Fruit fly (Drosophila melanogaster) whole organism, embryonic: ENCODE data around the gene CG7611.

Source experiments
- Bgb ChIP-seq: fragments of 200-800 bp; sonication (Bioruptor generic); IDR thresholded peaks from 2 replicates; pipeline ENCODE4 v1.3.6; 2022; ENCODE audit warnings: missing biosample characterization, missing genetic modification characterization; ENCODE audit not compliant: partially characterized antibody
- CG12942 ChIP-seq: fragments of 200-800 bp; sonication (Bioruptor generic); optimal IDR thresholded peaks from 3 replicates; lab custom pipeline; 2016; ENCODE audit warnings: missing biosample characterization, missing genetic modification characterization
- CG13624 ChIP-seq: fragments of 200-800 bp; sonication (Bioruptor generic); optimal IDR thresholded peaks from 2 replicates; lab custom pipeline; 2016; ENCODE audit warnings: missing biosample characterization, missing genetic modification characterization
- CG1603 ChIP-seq: fragments of 200-800 bp; sonication (Bioruptor generic); optimal IDR thresholded peaks from 2 replicates; lab custom pipeline; 2019; ENCODE audit warnings: missing biosample characterization, mild to moderate bottlenecking, missing genetic modification characterization, moderate library complexity
- CG1647 ChIP-seq: fragments of 200-800 bp; sonication (Bioruptor generic); optimal IDR thresholded peaks from 3 replicates; lab custom pipeline; 2016; ENCODE audit warnings: missing biosample characterization, missing genetic modification characterization
- CG17359 ChIP-seq: fragments of 200-800 bp; sonication (Bioruptor generic); optimal IDR thresholded peaks from 3 replicates; lab custom pipeline; 2018; ENCODE audit warnings: missing biosample characterization, mild to moderate bottlenecking, missing genetic modification characterization, moderate library complexity
- CG17361 ChIP-seq: fragments of 200-800 bp; sonication (Bioruptor generic); IDR thresholded peaks from 3 replicates; pipeline ENCODE4 v1.3.6; 2022; ENCODE audit warnings: missing biosample characterization, missing genetic modification characterization
- CG17802 ChIP-seq: fragments of 200-800 bp; sonication (Bioruptor generic); optimal IDR thresholded peaks from 2 replicates; lab custom pipeline; 2018; ENCODE audit warnings: missing biosample characterization, mild to moderate bottlenecking, missing genetic modification characterization, moderate library complexity
- CG17912 ChIP-seq: fragments of 200-800 bp; sonication (Bioruptor generic); optimal IDR thresholded peaks from 2 replicates; lab custom pipeline; 2018; ENCODE audit warnings: missing biosample characterization, mild to moderate bottlenecking, missing genetic modification characterization
- CG2678 ChIP-seq: fragments of 200-800 bp; sonication (Bioruptor generic); optimal IDR thresholded peaks from 3 replicates; lab custom pipeline; 2019; ENCODE audit warnings: missing biosample characterization, mild to moderate bottlenecking, missing genetic modification characterization, moderate library complexity
- CG3163 ChIP-seq: fragments of 200-800 bp; sonication (Bioruptor generic); optimal IDR thresholded peaks from 3 replicates; lab custom pipeline; 2016; ENCODE audit warnings: missing biosample characterization, missing genetic modification characterization
- CG32532 ChIP-seq: fragments of 200-800 bp; sonication (Bioruptor generic); IDR thresholded peaks from 2 replicates; pipeline ENCODE4 v1.3.6; 2022; ENCODE audit warnings: missing biosample characterization, missing genetic modification characterization
- CG4854 ChIP-seq: fragments of 200-800 bp; sonication (Bioruptor generic); optimal IDR thresholded peaks from 2 replicates; lab custom pipeline; 2016; ENCODE audit warnings: missing biosample characterization, missing genetic modification characterization, inconsistent platforms
- CG6654 ChIP-seq: fragments of 200-800 bp; sonication (Bioruptor generic); optimal IDR thresholded peaks from 2 replicates; lab custom pipeline; 2017; ENCODE audit warnings: missing biosample characterization, mild to moderate bottlenecking, missing genetic modification characterization
- CG6765 ChIP-seq: fragments of 200-800 bp; sonication (Bioruptor generic); optimal IDR thresholded peaks from 3 replicates; lab custom pipeline; 2017; ENCODE audit warnings: missing biosample characterization, mild to moderate bottlenecking, missing genetic modification characterization
- CG7271 ChIP-seq: fragments of 200-800 bp; sonication (Bioruptor generic); optimal IDR thresholded peaks from 2 replicates; lab custom pipeline; 2018; ENCODE audit warnings: missing biosample characterization, mild to moderate bottlenecking, missing genetic modification characterization, moderate library complexity
- Dref ChIP-seq: fragments of 200-800 bp; sonication (Bioruptor generic); IDR thresholded peaks from 2 replicates; pipeline ENCODE4 v1.3.6; 2022; ENCODE audit warnings: missing biosample characterization, missing genetic modification characterization
- E2f2 ChIP-seq: fragments of 200-800 bp; sonication (Bioruptor generic); IDR thresholded peaks from 2 replicates; pipeline ENCODE4 v1.3.6; 2022; ENCODE audit warnings: missing biosample characterization, missing genetic modification characterization
- ERR ChIP-seq: fragments of 200-800 bp; sonication (Bioruptor generic); optimal IDR thresholded peaks from 2 replicates; lab custom pipeline; 2016; ENCODE audit warnings: missing biosample characterization, missing genetic modification characterization
- Fer3 ChIP-seq: fragments of 200-800 bp; sonication (Bioruptor generic); optimal IDR thresholded peaks from 2 replicates; lab custom pipeline; 2018; ENCODE audit warnings: missing biosample characterization, mild to moderate bottlenecking, missing genetic modification characterization, moderate library complexity
- HLH4C ChIP-seq: fragments of 200-800 bp; sonication (Bioruptor generic); IDR thresholded peaks from 3 replicates; pipeline ENCODE4 v1.3.6; 2022; ENCODE audit warnings: missing biosample characterization, missing genetic modification characterization; ENCODE audit not compliant: partially characterized antibody
- NfI ChIP-seq: fragments of 200-800 bp; sonication (Bioruptor generic); optimal IDR thresholded peaks from 3 replicates; lab custom pipeline; 2018; ENCODE audit warnings: missing biosample characterization, mild to moderate bottlenecking, missing genetic modification characterization, moderate library complexity
- Ravus ChIP-seq: fragments of 200-800 bp; sonication (Bioruptor generic); IDR thresholded peaks from 2 replicates; pipeline ENCODE4 v1.3.6; 2022; ENCODE audit warnings: missing biosample characterization, missing genetic modification characterization
- Rfx ChIP-seq: fragments of 200-800 bp; sonication (Bioruptor generic); IDR thresholded peaks from 2 replicates; pipeline ENCODE4 v1.3.6; 2022; ENCODE audit warnings: missing biosample characterization, missing genetic modification characterization
- Spps ChIP-seq: fragments of 200-800 bp; sonication (Bioruptor generic); optimal IDR thresholded peaks from 2 replicates; lab custom pipeline; 2018; ENCODE audit warnings: missing biosample characterization, mild to moderate bottlenecking, missing genetic modification characterization
- Sry-β ChIP-seq: fragments of 200-800 bp; sonication (Bioruptor generic); optimal IDR thresholded peaks from 2 replicates; lab custom pipeline; 2018; ENCODE audit warnings: missing biosample characterization, mild to moderate bottlenecking, missing genetic modification characterization, moderate library complexity
- Taf1 ChIP-seq: fragments of 200-800 bp; sonication (Bioruptor generic); IDR thresholded peaks from 2 replicates; pipeline ENCODE4 v1.3.6; 2022; ENCODE audit warnings: missing biosample characterization, missing genetic modification characterization
- Tbp ChIP-seq: fragments of >200 bp; optimal IDR thresholded peaks from 2 replicates; lab custom pipeline; 2018; ENCODE audit warnings: missing biosample characterization, missing genetic modification characterization
- Xrp1 ChIP-seq: fragments of 200-800 bp; sonication (Bioruptor generic); IDR thresholded peaks from 2 replicates; pipeline ENCODE4 v1.3.6; 2022; ENCODE audit warnings: missing biosample characterization, missing genetic modification characterization
- chn ChIP-seq: fragments of 200-800 bp; sonication (Bioruptor generic); optimal IDR thresholded peaks from 2 replicates; lab custom pipeline; 2016; ENCODE audit warnings: missing biosample characterization, missing genetic modification characterization
- crp ChIP-seq, 2 experiments: fragments of 200-800 bp; sonication (Bioruptor generic); optimal IDR thresholded peaks; 2 replicates in 1 of 2; 3 replicates in 1 of 2; lab custom pipeline; 2017; ENCODE audit warnings: missing biosample characterization in 2 of 2, missing genetic modification characterization in 2 of 2, mild to moderate bottlenecking in 1 of 2, moderate library complexity in 1 of 2
- fd64A ChIP-seq: fragments of 200-800 bp; sonication (Bioruptor generic); optimal IDR thresholded peaks from 3 replicates; lab custom pipeline; 2018; ENCODE audit warnings: missing biosample characterization, mild to moderate bottlenecking, missing genetic modification characterization
- fd96Cb ChIP-seq: fragments of 200-800 bp; sonication (Bioruptor generic); optimal IDR thresholded peaks from 2 replicates; lab custom pipeline; 2018; ENCODE audit warnings: missing biosample characterization, mild to moderate bottlenecking, missing genetic modification characterization, moderate library complexity
- fu2 ChIP-seq: fragments of 200-800 bp; sonication (Bioruptor generic); optimal IDR thresholded peaks from 2 replicates; lab custom pipeline; 2016; ENCODE audit warnings: missing biosample characterization, missing genetic modification characterization
- gcm ChIP-seq: fragments of 200-800 bp; sonication (Bioruptor generic); optimal IDR thresholded peaks from 2 replicates; lab custom pipeline; 2019; ENCODE audit warnings: missing biosample characterization, mild to moderate bottlenecking, missing genetic modification characterization, moderate library complexity
- gem ChIP-seq: fragments of 200-800 bp; sonication (Bioruptor generic); optimal IDR thresholded peaks from 2 replicates; lab custom pipeline; 2019; ENCODE audit warnings: missing biosample characterization, mild to moderate bottlenecking, missing genetic modification characterization, moderate library complexity
- gt ChIP-seq: fragments of 200-800 bp; sonication (Bioruptor generic); IDR thresholded peaks from 2 replicates; pipeline ENCODE4 v1.3.6; 2022; ENCODE audit warnings: missing biosample characterization, missing genetic modification characterization
- hbn ChIP-seq: fragments of 200-800 bp; sonication (Bioruptor generic); IDR thresholded peaks from 2 replicates; pipeline ENCODE4 v1.3.6; 2022; ENCODE audit warnings: missing biosample characterization, missing genetic modification characterization; ENCODE audit not compliant: partially characterized antibody
- jigr1 ChIP-seq: fragments of 200-800 bp; sonication (Bioruptor generic); IDR thresholded peaks from 3 replicates; pipeline ENCODE4 v1.3.6; 2022; ENCODE audit warnings: missing biosample characterization, missing genetic modification characterization
- jumu ChIP-seq: fragments of 200-800 bp; sonication (Bioruptor generic); optimal IDR thresholded peaks from 3 replicates; lab custom pipeline; 2016; ENCODE audit warnings: missing biosample characterization, missing genetic modification characterization
- nau ChIP-seq: fragments of 200-800 bp; sonication (Bioruptor generic); optimal IDR thresholded peaks from 3 replicates; lab custom pipeline; 2017; ENCODE audit warnings: missing biosample characterization, mild to moderate bottlenecking, missing genetic modification characterization, missing genetic modification reagents
- nerfin-2 ChIP-seq: fragments of 200-800 bp; sonication (Bioruptor generic); IDR thresholded peaks from 2 replicates; pipeline ENCODE4 v1.3.6; 2022; ENCODE audit warnings: missing biosample characterization, missing genetic modification characterization; ENCODE audit not compliant: partially characterized antibody
- nom ChIP-seq: fragments of 200-800 bp; sonication (Bioruptor generic); optimal IDR thresholded peaks from 2 replicates; lab custom pipeline; 2017; ENCODE audit warnings: missing biosample characterization, missing genetic modification characterization, mild to moderate bottlenecking, moderate library complexity, missing genetic modification reagents
- p53 ChIP-seq: fragments of 200-800 bp; sonication (Bioruptor generic); optimal IDR thresholded peaks from 2 replicates; lab custom pipeline; 2016; ENCODE audit warnings: missing biosample characterization, missing genetic modification characterization
- pan ChIP-seq, 4 experiments: fragments of >200 bp in 3 of 4; fragments of 200-800 bp in 1 of 4; sonication (Bioruptor generic) in 1 of 4; optimal IDR thresholded peaks in 3 of 4; IDR thresholded peaks in 1 of 4; 2 replicates each; pipeline versions ENCODE4 v1.3.6 to Lab custom; 2017 to 2022; ENCODE audit warnings: missing biosample characterization in 2 of 4, missing genetic modification characterization in 2 of 4, mixed read lengths in 1 of 4
- sna ChIP-seq: fragments of 200-800 bp; sonication (Bioruptor generic); IDR thresholded peaks from 2 replicates; pipeline ENCODE4 v1.3.6; 2022; ENCODE audit warnings: missing biosample characterization, missing genetic modification characterization; ENCODE audit not compliant: partially characterized antibody
- sug ChIP-seq: fragments of 200-800 bp; optimal IDR thresholded peaks from 2 replicates; lab custom pipeline; 2019; ENCODE audit warnings: missing biosample characterization, mild to moderate bottlenecking, missing genetic modification characterization, moderate library complexity
- usp ChIP-seq: fragments of >200 bp; optimal IDR thresholded peaks from 2 replicates; lab custom pipeline; 2017; ENCODE audit warnings: missing biosample characterization, missing genetic modification characterization
- vfl ChIP-seq: fragments of 200-800 bp; sonication (Bioruptor generic); optimal IDR thresholded peaks from 2 replicates; lab custom pipeline; 2016; ENCODE audit warnings: missing biosample characterization, missing genetic modification characterization
- zfh2 ChIP-seq: fragments of 200-800 bp; sonication (Bioruptor generic); optimal IDR thresholded peaks from 2 replicates; lab custom pipeline; 2016; ENCODE audit warnings: missing biosample characterization, missing genetic modification characterization

Gene CG7611

dm6 chr3L:21501928-21502327 is 21.1 kb upstream of the CG7611 start (continued):
- TF ChIP-seq CG17802 (no peak), CG17361 (GFP tag; lab: Robert Waterston, UW) (no peak), Taf1 (GFP tag; lab: Robert Waterston, UW) (no peak), fd96Cb (no peak), Sry-β (GFP tag; lab: Kevin White, UChicago) (no peak), CG17359 (tag; lab: Kevin White, UChicago) (peak; percentile 40), sna (no peak), Bgb (GFP tag; lab: Robert Waterston, UW) (no peak), Ravus (GFP tag; lab: Robert Waterston, UW) (no peak; the same call in 1 of the 2 replicates), nerfin-2 (no peak), fd64A (GFP tag; lab: Kevin White, UChicago) (no peak), CG6765 (GFP tag; lab: Kevin White, UChicago) (no peak), Xrp1 (peak; percentile 18; the same call in 1 of the 2 replicates), fu2 (GFP tag; lab: Kevin White, UChicago) (no peak), nom (no peak), Rfx (GFP tag; lab: Robert Waterston, UW) (no peak), gem (peak; percentile 38), CG2678 (tag; lab: Kevin White, UChicago) (peak; percentile 52), CG17912 (GFP tag; lab: Kevin White, UChicago) (no peak), E2f2 (GFP tag; lab: Robert Waterston, UW) (no peak), CG4854 (GFP tag; lab: Kevin White, UChicago) (no peak), pan (optimal IDR thresholded peaks at IDR 0.05; lab: Kevin White, UChicago) (no peak), pan (GFP tag; optimal IDR thresholded peaks at IDR 0.05 in 1 of 2, IDR thresholded peaks at IDR 0.05 in 1 of 2) (peak in 1 of 2 experiments; percentile 47), ERR (GFP tag; lab: Kevin White, UChicago) (no peak), CG6654 (no peak), CG3163 (GFP tag; lab: Kevin White, UChicago) (no peak), crp (GFP tag; optimal IDR thresholded peaks at IDR 0.05; lab: Kevin White, UChicago) (no peak), CG13624 (GFP tag; lab: Kevin White, UChicago) (peak; percentile 9), nau (GFP tag; lab: Kevin White, UChicago) (no peak), Fer3 (tag; lab: Kevin White, UChicago) (peak; percentile 41), CG1603 (tag; lab: Kevin White, UChicago) (peak; percentile 15), zfh2 (peak; percentile 14), Dref (GFP tag; lab: Robert Waterston, UW) (no peak), CG1647 (no peak), Spps (tag; lab: Kevin White, UChicago) (no peak), chn (GFP tag; lab: Kevin White, UChicago) (no peak), CG12942 (GFP tag; lab: Kevin White, UChicago) (no peak), p53 (GFP tag; lab: Kevin White, UChicago) (no peak), vfl (no peak), gt (no peak), Tbp (GFP tag; lab: Kevin White, UChicago) (no peak), jumu (no peak), gcm (GFP tag; lab: Kevin White, UChicago) (no peak), sug (tag; lab: Kevin White, UChicago) (peak; percentile 61), CG7271 (no peak), HLH4C (GFP tag; lab: Robert Waterston, UW) (no peak), jigr1 (GFP tag; lab: Robert Waterston, UW) (no peak), NfI (no peak), usp (GFP tag; lab: Kevin White, UChicago) (no peak), CG32532 (GFP tag; lab: Robert Waterston, UW) (peak; percentile 50; the same call in 1 of the 2 replicates), hbn (no peak)
